Worm (Caenorhabditis elegans) whole organism, late embryonic: ENCODE results near the gene C53A5.16.

Experiments
- C08G9.2 ChIP-seq: sonication (generic microtip); optimal IDR thresholded peaks from 2 replicates; lab custom pipeline; 2016; ENCODE audit warnings: mild to moderate bottlenecking, missing genetic modification characterization, moderate library complexity, missing compliant biosample characterization
- K02D7.2 ChIP-seq: sonication (generic microtip); optimal IDR thresholded peaks from 2 replicates; lab custom pipeline; 2017; ENCODE audit warnings: mild to moderate bottlenecking, missing genetic modification characterization, missing compliant biosample characterization
- K09A11.1 ChIP-seq: sonication (generic microtip); optimal IDR thresholded peaks from 2 replicates; lab custom pipeline; 2017; ENCODE audit warnings: antibody characterized with exemption, mild to moderate bottlenecking, missing genetic modification characterization, missing compliant biosample characterization; ENCODE audit not compliant: insufficient read depth
- T23F11.4 ChIP-seq: fragments of 200-800 bp; sonication (Bioruptor generic); optimal IDR thresholded peaks from 2 replicates; lab custom pipeline; 2018; ENCODE audit warnings: mild to moderate bottlenecking, missing genetic modification characterization, missing compliant biosample characterization
- Y22D7AL.16 ChIP-seq: sonication (generic microtip); optimal IDR thresholded peaks from 2 replicates; lab custom pipeline; 2016; ENCODE audit warnings: missing genetic modification characterization, missing compliant biosample characterization
- ama-1 ChIP-seq: fragments of 150-350 bp; optimal IDR thresholded peaks from 2 replicates; lab custom pipeline; 2014
- ceh-18 ChIP-seq: sonication (generic microtip); optimal IDR thresholded peaks from 2 replicates; lab custom pipeline; 2016; ENCODE audit warnings: missing genetic modification characterization, missing compliant biosample characterization
- ceh-19 ChIP-seq: fragments of 200-800 bp; sonication (Bioruptor generic); optimal IDR thresholded peaks from 2 replicates; lab custom pipeline; 2018; ENCODE audit warnings: mild to moderate bottlenecking, missing genetic modification characterization, missing compliant biosample characterization
- ceh-2 ChIP-seq: sonication (generic microtip); optimal IDR thresholded peaks from 2 replicates; lab custom pipeline; 2016; ENCODE audit warnings: missing genotype, missing genetic modification characterization, missing compliant biosample characterization
- ceh-22 ChIP-seq: sonication (generic microtip); optimal IDR thresholded peaks from 2 replicates; lab custom pipeline; 2017; ENCODE audit warnings: missing biosample characterization, missing genetic modification characterization
- ceh-30 ChIP-seq: fragments of 150-350 bp; optimal IDR thresholded peaks from 2 replicates; lab custom pipeline; 2014; ENCODE audit warnings: missing biosample characterization, missing genetic modification characterization
- ceh-31 ChIP-seq: sonication (generic microtip); optimal IDR thresholded peaks from 2 replicates; lab custom pipeline; 2016; ENCODE audit warnings: missing genetic modification characterization, missing compliant biosample characterization
- ceh-34 ChIP-seq: sonication (generic microtip); optimal IDR thresholded peaks from 2 replicates; lab custom pipeline; 2016; ENCODE audit warnings: mild to moderate bottlenecking, missing genetic modification characterization, missing compliant biosample characterization
- ceh-45 ChIP-seq: fragments of 200-800 bp; sonication (Bioruptor generic); IDR thresholded peaks from 2 replicates; pipeline ENCODE4 v1.3.6; 2022; ENCODE audit warnings: missing genetic modification reagents, missing genetic modification characterization, missing compliant biosample characterization
- ceh-6 ChIP-seq: fragments of 200-800 bp; sonication (Bioruptor generic); optimal IDR thresholded peaks from 2 replicates; lab custom pipeline; 2018; ENCODE audit warnings: mild to moderate bottlenecking, missing genetic modification characterization, missing compliant biosample characterization
- ceh-9 ChIP-seq: sonication (generic microtip); optimal IDR thresholded peaks from 2 replicates; lab custom pipeline; 2016; ENCODE audit warnings: mild to moderate bottlenecking, missing genetic modification characterization, inconsistent platforms, missing compliant biosample characterization
- dmd-4 ChIP-seq: sonication (generic microtip); optimal IDR thresholded peaks from 2 replicates; lab custom pipeline; 2016; ENCODE audit warnings: borderline replicate concordance, missing genetic modification characterization, missing compliant biosample characterization
- elt-2 ChIP-seq: sonication (generic microtip); optimal IDR thresholded peaks from 2 replicates; lab custom pipeline; 2016; ENCODE audit warnings: missing genetic modification reagents, missing genetic modification characterization, missing compliant biosample characterization
- elt-4 ChIP-seq: sonication (generic microtip); optimal IDR thresholded peaks from 2 replicates; lab custom pipeline; 2016; ENCODE audit warnings: missing genetic modification characterization, missing compliant biosample characterization
- ets-4 ChIP-seq: sonication (generic microtip); optimal IDR thresholded peaks from 2 replicates; lab custom pipeline; 2016; ENCODE audit warnings: missing genetic modification characterization, missing compliant biosample characterization
- eyg-1 ChIP-seq: sonication (generic microtip); optimal IDR thresholded peaks from 2 replicates; lab custom pipeline; 2016; ENCODE audit warnings: missing genotype, missing genetic modification characterization, missing compliant biosample characterization
- fkh-10 ChIP-seq: fragments of 150-350 bp; optimal IDR thresholded peaks from 2 replicates; lab custom pipeline; 2014; ENCODE audit warnings: missing biosample characterization, missing genetic modification reagents, missing genetic modification characterization
- fkh-6 ChIP-seq: sonication (generic microtip); optimal IDR thresholded peaks from 2 replicates; lab custom pipeline; 2016; ENCODE audit warnings: missing genetic modification characterization, missing compliant biosample characterization
- gmeb-2 ChIP-seq: sonication (generic microtip); optimal IDR thresholded peaks from 2 replicates; lab custom pipeline; 2016; ENCODE audit warnings: missing genetic modification characterization, inconsistent platforms, missing compliant biosample characterization
- hlh-13 ChIP-seq: fragments of 200-800 bp; sonication (Bioruptor generic); optimal IDR thresholded peaks from 2 replicates; lab custom pipeline; 2018; ENCODE audit warnings: mild to moderate bottlenecking, missing genetic modification characterization, missing compliant biosample characterization
- hlh-30 ChIP-seq: sonication (generic microtip); optimal IDR thresholded peaks from 2 replicates; lab custom pipeline; 2017; ENCODE audit warnings: antibody characterized with exemption, missing genetic modification characterization, missing compliant biosample characterization; ENCODE audit not compliant: insufficient read depth
- hlh-6 ChIP-seq: sonication (generic microtip); optimal IDR thresholded peaks from 2 replicates; lab custom pipeline; 2016; ENCODE audit warnings: missing genotype, missing genetic modification characterization, missing compliant biosample characterization
- hlh-8 ChIP-seq: sonication (generic microtip); optimal IDR thresholded peaks from 2 replicates; lab custom pipeline; 2016; ENCODE audit warnings: missing genotype, missing genetic modification characterization, missing compliant biosample characterization
- lim-6 ChIP-seq: sonication (generic microtip); optimal IDR thresholded peaks from 2 replicates; lab custom pipeline; 2016; ENCODE audit warnings: missing genetic modification characterization, missing compliant biosample characterization
- madf-2 ChIP-seq: sonication (generic microtip); optimal IDR thresholded peaks from 2 replicates; lab custom pipeline; 2017; ENCODE audit warnings: missing genetic modification characterization, missing compliant biosample characterization
- mec-3 ChIP-seq: sonication (generic microtip); optimal IDR thresholded peaks from 2 replicates; lab custom pipeline; 2016; ENCODE audit warnings: borderline replicate concordance, missing genetic modification characterization, missing compliant biosample characterization
- nhr-11 ChIP-seq: fragments of 150-350 bp; optimal IDR thresholded peaks from 2 replicates; lab custom pipeline; 2014; ENCODE audit warnings: missing biosample characterization, missing genetic modification characterization
- npax-4 ChIP-seq: sonication (generic microtip); optimal IDR thresholded peaks from 2 replicates; lab custom pipeline; 2016; ENCODE audit warnings: missing genetic modification characterization, missing compliant biosample characterization
- pha-2 ChIP-seq: sonication (generic microtip); optimal IDR thresholded peaks from 2 replicates; lab custom pipeline; 2017; ENCODE audit warnings: mild to moderate bottlenecking, missing genetic modification characterization, missing compliant biosample characterization
- pha-4 ChIP-seq: fragments of 150-350 bp; optimal IDR thresholded peaks from 2 replicates; lab custom pipeline; 2018; ENCODE audit warnings: missing biosample characterization, missing genetic modification reagents, missing genetic modification characterization
- pros-1 ChIP-seq: fragments of 150-350 bp; optimal IDR thresholded peaks from 2 replicates; lab custom pipeline; 2014; ENCODE audit warnings: missing biosample characterization, missing genetic modification reagents, missing genetic modification characterization
- ref-2 ChIP-seq: sonication (generic microtip); optimal IDR thresholded peaks from 2 replicates; lab custom pipeline; 2016; ENCODE audit warnings: missing genetic modification characterization, missing compliant biosample characterization
- syd-9 ChIP-seq: sonication (generic microtip); optimal IDR thresholded peaks from 2 replicates; lab custom pipeline; 2016; ENCODE audit warnings: mild to moderate bottlenecking, missing genetic modification characterization, moderate library complexity, missing compliant biosample characterization
- tbx-2 ChIP-seq: sonication (generic microtip); optimal IDR thresholded peaks from 2 replicates; lab custom pipeline; 2016; ENCODE audit warnings: missing genetic modification characterization, missing compliant biosample characterization
- tbx-7 ChIP-seq: sonication (generic microtip); optimal IDR thresholded peaks from 2 replicates; lab custom pipeline; 2016; ENCODE audit warnings: missing genotype, missing genetic modification characterization, missing compliant biosample characterization
- unc-55 ChIP-seq: sonication (generic microtip); optimal IDR thresholded peaks from 2 replicates; lab custom pipeline; 2017; ENCODE audit warnings: missing biosample characterization, missing genetic modification reagents, missing genetic modification characterization
- zip-5 ChIP-seq: sonication (generic microtip); optimal IDR thresholded peaks from 2 replicates; lab custom pipeline; 2016; ENCODE audit warnings: missing genetic modification characterization, missing compliant biosample characterization

The C53A5.16 gene

ce11 chrV:14539355-14539754 is 16.9 kb upstream of the C53A5.16 start:
- no peak for TF ChIP-seq C08G9.2 (tag; lab: Kevin White, UChicago)
- TF ChIP-seq K02D7.2 (tag; lab: Kevin White, UChicago), result no peak
- TF ChIP-seq pha-4 (tag; lab: Kevin White, UChicago), result no peak
- no peak for TF ChIP-seq elt-4 (tag; lab: Kevin White, UChicago)
- no peak for TF ChIP-seq fkh-6 (tag; lab: Kevin White, UChicago)
- TF ChIP-seq hlh-8 (tag; lab: Kevin White, UChicago), result no peak
- no peak for TF ChIP-seq unc-55
- TF ChIP-seq nhr-11 (tag; lab: Kevin White, UChicago), result no peak
- TF ChIP-seq ets-4 (tag; lab: Kevin White, UChicago), result no peak
- TF ChIP-seq hlh-6, result no peak
- TF ChIP-seq ceh-34 (tag; lab: Kevin White, UChicago), result no peak
- no peak for TF ChIP-seq ceh-19 (GFP tag; lab: Kevin White, UChicago)
- no peak for TF ChIP-seq hlh-13 (GFP tag; lab: Kevin White, UChicago)
- no peak for TF ChIP-seq ceh-18 (tag; lab: Kevin White, UChicago)
- no peak for TF ChIP-seq hlh-30 (tag; lab: Kevin White, UChicago)
- no peak for TF ChIP-seq pha-2 (tag; lab: Kevin White, UChicago)
- TF ChIP-seq ceh-9 (tag; lab: Kevin White, UChicago), result no peak
- TF ChIP-seq Y22D7AL.16 (tag; lab: Kevin White, UChicago), result no peak

ce11 chrV:14536274-14536673 is 13.9 kb upstream of the C53A5.16 start, which contains the start of gene tag-191:
Gene tag-191 (minus strand): TSS chrV:14536374.
- TF ChIP-seq hlh-6 (no peak), dmd-4 (tag; lab: Kevin White, UChicago) (no peak), ceh-31 (tag; lab: Kevin White, UChicago) (no peak)
- TF ChIP-seq, all 69 proteins: peak for 0

ce11 chrV:14532374-14532773 is 10.0 kb upstream of the C53A5.16 start:
- TF ChIP-seq tbx-7 (tag; lab: Kevin White, UChicago) (no peak), zip-5 (no peak), nhr-11 (tag; lab: Kevin White, UChicago) (no peak), ceh-6 (GFP tag; lab: Kevin White, UChicago) (no peak), ama-1 (no peak), madf-2 (no peak), gmeb-2 (tag; lab: Kevin White, UChicago) (no peak), syd-9 (tag; lab: Kevin White, UChicago) (no peak), ref-2 (no peak)

ce11 chrV:14530813-14531212 is 8.4 kb upstream of the C53A5.16 start, which contains the start of gene kcnl-4:
Gene kcnl-4 (plus strand): TSS chrV:14531113.
- no peak for TF ChIP-seq ceh-30 (tag; lab: Kevin White, UChicago)
- TF ChIP-seq ceh-2 (tag; lab: Kevin White, UChicago), result no peak
- TF ChIP-seq pros-1, result no peak
- no peak for TF ChIP-seq npax-4
- no peak for TF ChIP-seq lim-6 (tag; lab: Kevin White, UChicago)
- no peak for TF ChIP-seq hlh-6
- TF ChIP-seq tbx-2 (tag; lab: Kevin White, UChicago), result no peak
- no peak for TF ChIP-seq fkh-10 (GFP tag; lab: Kevin White, UChicago)
- TF ChIP-seq eyg-1 (tag; lab: Kevin White, UChicago), result no peak
- no peak for TF ChIP-seq ceh-45 (GFP tag; lab: Robert Waterston, UW)
- TF ChIP-seq mec-3 (tag; lab: Kevin White, UChicago), result no peak
- TF ChIP-seq ceh-22 (tag; lab: Kevin White, UChicago), result no peak
- no peak for TF ChIP-seq elt-2 (tag; lab: Kevin White, UChicago)
- TF ChIP-seq K09A11.1 (tag; lab: Kevin White, UChicago), result no peak
- no peak for TF ChIP-seq T23F11.4
- TF ChIP-seq tbx-7 (tag; lab: Kevin White, UChicago), result no peak
